Worm (Caenorhabditis elegans) whole organism, L4 larva: Measurements from ENCODE around the gene coq-8.

Experiments
- fkh-10 ChIP-seq: fragments of 150-350 bp; optimal IDR thresholded peaks from 2 replicates; lab custom pipeline; 2014; ENCODE audit warnings: missing biosample characterization, missing genetic modification reagents, missing genetic modification characterization
- lin-13 ChIP-seq: fragments of 150-350 bp; optimal IDR thresholded peaks from 2 replicates; lab custom pipeline; 2014; ENCODE audit warnings: missing biosample characterization, missing genetic modification reagents, missing genetic modification characterization
- pha-4 ChIP-seq, 2 experiments: fragments of 150-350 bp in 1 of 2; fragments of 200-800 bp in 1 of 2; sonication (Bioruptor generic) in 1 of 2; IDR thresholded peaks in 1 of 2; optimal IDR thresholded peaks in 1 of 2; 2 replicates each; pipeline versions ENCODE4 v1.3.6 to Lab custom; 2014 to 2022; ENCODE audit warnings: missing genetic modification characterization in 2 of 2, missing genetic modification reagents in 2 of 2, missing biosample characterization in 1 of 2, missing compliant biosample characterization in 1 of 2
- rbr-2 ChIP-seq: sonication (generic microtip); optimal IDR thresholded peaks from 2 replicates; lab custom pipeline; 2016; ENCODE audit warnings: missing genotype, missing genetic modification characterization, missing compliant biosample characterization
- zfp-2 ChIP-seq: sonication (generic microtip); optimal IDR thresholded peaks from 2 replicates; lab custom pipeline; 2016; ENCODE audit warnings: mild to moderate bottlenecking, missing genetic modification characterization, missing compliant biosample characterization

DNA sequence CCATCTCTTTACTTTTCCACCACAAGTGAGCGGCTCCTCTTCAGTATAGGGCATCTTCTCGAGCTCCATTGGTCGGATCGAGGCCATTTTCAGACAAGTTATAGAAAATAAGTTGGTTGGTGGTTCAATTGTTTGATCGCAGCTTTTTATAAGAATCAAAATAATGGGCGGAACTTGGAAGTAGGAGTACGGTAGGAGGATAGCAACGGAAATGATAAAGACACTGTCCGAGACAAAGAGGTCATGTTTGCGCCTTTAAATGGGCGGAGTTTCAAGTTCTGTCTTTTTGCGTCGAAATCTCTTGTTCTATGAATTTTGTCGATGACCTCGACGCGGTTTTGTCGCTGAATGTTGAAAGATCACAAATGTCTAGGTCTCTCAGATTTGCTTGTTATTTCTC is 41.1 kb upstream of the coq-8 start, which contains the start of gene F26A1.8:
- TF ChIP-seq lin-13 (GFP tag; lab: Kevin White, UChicago) = no peak
- TF ChIP-seq pha-4 (GFP tag; IDR thresholded peaks at IDR 0.05; lab: Robert Waterston, UW) = no peak
- TF ChIP-seq pha-4 (tag; optimal IDR thresholded peaks at IDR 0.05; lab: Kevin White, UChicago) = no peak
- no peak for TF ChIP-seq zfp-2 (tag; lab: Kevin White, UChicago)
- TF ChIP-seq rbr-2 = no peak
- no peak for TF ChIP-seq fkh-10
